Fruit fly (Drosophila melanogaster) whole organism, embryonic: ENCODE measurements around the gene CG9270.

Source experiments
- Hand ChIP-seq: fragments of 200-800 bp; sonication (Bioruptor generic); optimal IDR thresholded peaks from 2 replicates; lab custom pipeline; 2017; ENCODE audit warnings: mild to moderate bottlenecking, missing biosample characterization, missing genetic modification reagents, missing genetic modification characterization
- shn ChIP-seq: fragments of 200-800 bp; sonication (Bioruptor generic); optimal IDR thresholded peaks from 3 replicates; lab custom pipeline; 2016; ENCODE audit warnings: missing biosample characterization, missing genetic modification characterization

DNA sequence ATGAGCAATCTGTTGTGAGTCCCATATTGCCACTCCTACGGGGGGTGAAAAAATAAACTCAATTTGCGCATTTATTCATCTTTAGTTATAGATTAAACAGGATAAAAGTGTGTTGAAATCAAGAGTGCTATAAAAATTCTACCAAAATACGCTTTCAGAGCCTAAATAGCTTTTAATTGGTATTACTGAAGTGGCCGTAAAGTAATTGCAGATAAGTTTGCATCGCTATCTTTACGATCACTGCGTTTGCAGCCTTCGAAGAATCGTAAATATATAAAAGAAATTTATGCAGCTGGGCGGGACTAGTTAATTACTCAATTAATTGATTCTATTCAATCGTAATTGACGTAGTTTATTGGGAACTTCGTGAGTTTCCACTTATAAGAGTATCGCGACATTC is 46.6 kb downstream of the CG9270 start:
- TF ChIP-seq shn (GFP tag; lab: Kevin White, UChicago) (no peak), Hand (no peak)
